Fruit fly (Drosophila melanogaster): ENCODE data around the gene Atac1.

Atac1 gene

DNA sequence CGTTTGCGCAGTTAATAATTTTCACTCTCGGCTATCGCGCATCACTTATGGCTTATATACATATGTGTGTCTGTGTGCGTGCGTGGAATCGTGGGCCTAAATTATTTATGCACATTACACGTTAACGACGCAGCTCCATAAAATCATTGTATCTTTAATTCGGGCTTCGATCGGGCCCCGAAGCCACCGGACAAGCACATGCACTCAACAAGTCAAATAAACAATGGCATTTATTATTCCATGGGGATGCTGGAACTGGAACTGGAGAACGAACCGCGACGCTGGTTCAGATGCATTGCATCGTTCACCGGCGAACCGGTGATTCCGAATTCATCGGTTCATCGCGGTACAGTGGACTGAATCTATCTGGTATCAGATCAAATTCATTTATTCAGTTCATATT, 11.6 kb downstream of the Atac1 start, which contains the start of gene ihog (continued):
- TF ChIP-seq CG11723 (GFP tag; optimal IDR thresholded peaks at IDR 0.05) (no peak), CG15479 (GFP tag; optimal IDR thresholded peaks at IDR 0.05) (no peak), dati (GFP tag; IDR thresholded peaks at IDR 0.05) (no peak), Dref (GFP tag; IDR thresholded peaks at IDR 0.05) (peak; percentile 7; the same call in 1 of the 2 replicates), cad (GFP tag; optimal IDR thresholded peaks at IDR 0.05) (no peak), YL-1 (GFP tag; optimal IDR thresholded peaks at IDR 0.05) (peak; percentile 60), odd (GFP tag; optimal IDR thresholded peaks at IDR 0.05) (no peak), Chrac-16 (GFP tag; optimal IDR thresholded peaks at IDR 0.05) (no peak), CG7271 (tag; optimal IDR thresholded peaks at IDR 0.05) (no peak), yki (optimal IDR thresholded peaks at IDR 0.05) (no peak), CG11696 (GFP tag; IDR thresholded peaks at IDR 0.05) (no peak), MESR4 (GFP tag; optimal IDR thresholded peaks at IDR 0.05) (peak; percentile 78), crol (GFP tag; IDR thresholded peaks at IDR 0.05) (no peak), eyg (GFP tag; optimal IDR thresholded peaks at IDR 0.05) (no peak), ara (GFP tag; IDR thresholded peaks at IDR 0.05) (no peak), chinmo (GFP tag; IDR thresholded peaks at IDR 0.05; ENCODE audit: partially characterized antibody) (peak; percentile 99), CG13296 (GFP tag; optimal IDR thresholded peaks at IDR 0.05) (peak; percentile 24), phol (tag; optimal IDR thresholded peaks at IDR 0.05) (no peak), CG17328 (GFP tag; IDR thresholded peaks at IDR 0.05) (no peak), wor (GFP tag; IDR thresholded peaks at IDR 0.05) (no peak), pfk (GFP tag; optimal IDR thresholded peaks at IDR 0.05) (peak; percentile 81), CG13287 (GFP tag; IDR thresholded peaks at IDR 0.05; ENCODE audit: partially characterized antibody) (peak; percentile 70), CG32767 (GFP tag; IDR thresholded peaks at IDR 0.05) (no peak), bcd (GFP tag; optimal IDR thresholded peaks at IDR 0.05) (no peak), Dp (GFP tag; optimal IDR thresholded peaks at IDR 0.05) (peak; percentile 23), HLH4C (GFP tag; IDR thresholded peaks at IDR 0.05; ENCODE audit: partially characterized antibody) (0 out of 3 replicates have a peak, but pooled peaks have one; percentile 9), Ets65A (GFP tag) (no peak), tio (GFP tag; optimal IDR thresholded peaks at IDR 0.05) (no peak), Pdp1 (GFP tag; optimal IDR thresholded peaks at IDR 0.05) (no peak), Scr (GFP tag; IDR thresholded peaks at IDR 0.05; ENCODE audit: partially characterized antibody) (peak; percentile 47; the same call in 1 of the 2 replicates), Neu2 (GFP tag; optimal IDR thresholded peaks at IDR 0.05; ENCODE audit: borderline replicate concordance) (no peak), CG2120 (GFP tag; optimal IDR thresholded peaks at IDR 0.05) (no peak), kah (GFP tag; optimal IDR thresholded peaks at IDR 0.05) (peak; percentile 1), CG10366 (GFP tag; IDR thresholded peaks at IDR 0.05) (0 out of 2 replicates have a peak, but pooled peaks have one; percentile 17), CG16813 (GFP tag; IDR thresholded peaks at IDR 0.05; ENCODE audit: partially characterized antibody) (peak; percentile 24; the same call in 1 of the 3 replicates), Blimp-1 (GFP tag; optimal IDR thresholded peaks at IDR 0.05) (no peak), nerfin-2 (GFP tag; IDR thresholded peaks at IDR 0.05; ENCODE audit: partially characterized antibody) (peak; percentile 45), prd (optimal IDR thresholded peaks at IDR 0.05) (no peak), prd (GFP tag; IDR thresholded peaks at IDR 0.05) (no peak), CG12391 (tag; optimal IDR thresholded peaks at IDR 0.05) (peak; percentile 32), tup (GFP tag; optimal IDR thresholded peaks at IDR 0.05) (no peak), bbx (GFP tag; IDR thresholded peaks at IDR 0.05; ENCODE audit: partially characterized antibody) (peak; percentile 72), jigr1 (GFP tag; IDR thresholded peaks at IDR 0.05) (no peak), CG11247 (GFP tag; IDR thresholded peaks at IDR 0.05) (no peak), CG11398 (GFP tag; optimal IDR thresholded peaks at IDR 0.05) (no peak), nom (GFP tag; optimal IDR thresholded peaks at IDR 0.05) (peak; percentile 20), zfh1 (GFP tag; IDR thresholded peaks at IDR 0.05) (no peak), CrebB (tag; optimal IDR thresholded peaks at IDR 0.05) (peak; percentile 10), Opbp (GFP tag; IDR thresholded peaks at IDR 0.05; ENCODE audit: partially characterized antibody) (peak; percentile 67), CG17361 (GFP tag; IDR thresholded peaks at IDR 0.05) (0 out of 3 replicates have a peak, but pooled peaks have one; percentile 27), sisA (GFP tag; IDR thresholded peaks at IDR 0.05) (no peak)
